Worm (Caenorhabditis elegans): ENCODE data around the gene ZC8.6.

DNA sequence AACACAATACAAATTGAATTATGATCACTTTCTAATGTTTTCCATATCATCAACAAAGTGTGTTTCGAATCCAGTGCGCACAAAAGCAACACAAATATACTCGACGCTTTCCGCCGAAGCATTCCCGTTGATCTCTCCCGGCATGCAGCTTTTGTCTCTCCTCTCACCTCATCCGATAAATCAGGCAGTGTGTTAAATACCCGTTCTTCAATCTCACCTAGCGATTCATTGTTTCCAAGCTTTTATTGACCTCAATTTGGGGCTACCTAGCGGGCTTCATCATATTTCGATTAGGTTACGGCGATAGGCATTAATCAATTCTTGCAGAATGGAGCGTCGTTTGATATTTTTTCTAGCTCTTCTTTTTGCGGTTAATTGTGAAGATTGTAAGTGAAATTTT, 26.9 kb upstream of the ZC8.6 start, which contains the start of gene ZC449.1:
- no peak for TF ChIP-seq nhr-10 (tag; optimal IDR thresholded peaks at IDR 0.05)
- no peak for TF ChIP-seq nhr-11 (tag; optimal IDR thresholded peaks at IDR 0.05)
- no peak for TF ChIP-seq sem-4 (tag; optimal IDR thresholded peaks at IDR 0.05)
- TF ChIP-seq lin-13 (GFP tag; optimal IDR thresholded peaks at IDR 0.05) = no peak
- no peak for TF ChIP-seq peb-1 (tag; optimal IDR thresholded peaks at IDR 0.05)
- TF ChIP-seq lsy-2 (tag; optimal IDR thresholded peaks at IDR 0.05) = no peak
- TF ChIP-seq unc-39 (tag; optimal IDR thresholded peaks at IDR 0.05) = no peak
- TF ChIP-seq nhr-237 (tag; optimal IDR thresholded peaks at IDR 0.05) = no peak
- TF ChIP-seq R02D3.7 (tag; optimal IDR thresholded peaks at IDR 0.05) = no peak
- no peak for TF ChIP-seq ama-1 (optimal IDR thresholded peaks at IDR 0.05)
- TF ChIP-seq unc-62 (GFP tag; optimal IDR thresholded peaks at IDR 0.05) = no peak
- no peak for TF ChIP-seq snpc-4 (tag; optimal IDR thresholded peaks at IDR 0.05)
- TF ChIP-seq ceh-82 (tag; optimal IDR thresholded peaks at IDR 0.05) = no peak

Data from whole organism, L2 larva.